Worm (Caenorhabditis elegans): ENCODE data around the gene nhr-63.

DNA sequence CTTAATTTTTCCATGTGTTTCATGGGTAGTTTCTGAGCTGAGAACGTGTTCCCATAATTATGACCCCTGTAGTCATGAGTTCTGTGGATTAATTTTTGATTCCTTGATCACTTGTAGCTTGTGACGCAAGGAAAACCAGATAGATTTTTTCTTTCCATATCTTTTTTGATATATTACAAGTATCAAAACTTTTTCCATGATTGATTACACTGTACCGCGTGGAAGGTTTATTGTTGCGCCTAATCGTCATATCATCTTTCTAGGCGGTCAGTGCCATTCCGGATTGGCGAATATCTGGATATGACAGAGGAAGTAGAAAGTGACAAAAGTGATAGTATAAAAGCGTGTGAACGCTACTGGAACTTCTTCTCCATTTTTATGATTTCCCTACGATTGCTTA is 44.2 kb downstream of the nhr-63 start, which contains the start of gene ZK285.2:
- no peak for TF ChIP-seq attf-5 (GFP tag; optimal IDR thresholded peaks at IDR 0.05)
- no peak for TF ChIP-seq rec-8 (tag; optimal IDR thresholded peaks at IDR 0.05)
- no peak for TF ChIP-seq ceh-40 (GFP tag; IDR thresholded peaks at IDR 0.05)
- no peak for TF ChIP-seq F57A8.1 (GFP tag; optimal IDR thresholded peaks at IDR 0.05)
- no peak for TF ChIP-seq mcd-1 (GFP tag; IDR thresholded peaks at IDR 0.05)
- no peak for TF ChIP-seq F55B11.4 (tag; optimal IDR thresholded peaks at IDR 0.05; ENCODE audit: borderline replicate concordance, insufficient read depth)
- TF ChIP-seq Y79H2A.3 (GFP tag; conservative IDR thresholded peaks at IDR 0.05): no peak
- TF ChIP-seq dpl-1 (GFP tag; optimal IDR thresholded peaks at IDR 0.05): no peak
